Fruit fly (Drosophila melanogaster) whole organism, embryonic: ENCODE data around the gene east.
A peak's percentile ranks its signal among the peaks of the same experiment; 100 is the strongest.

ENCODE experiments used
- CG10274 ChIP-seq: fragments of 200-800 bp; sonication (Bioruptor generic); optimal IDR thresholded peaks from 3 replicates; lab custom pipeline; 2017; ENCODE audit warnings: missing biosample characterization, mild to moderate bottlenecking, missing genetic modification characterization
- CG10321 ChIP-seq: fragments of 200-800 bp; sonication (Bioruptor generic); IDR thresholded peaks from 2 replicates; pipeline ENCODE4 v1.3.6; 2022; ENCODE audit warnings: missing biosample characterization, missing genetic modification characterization
- CG10431 ChIP-seq: fragments of 200-800 bp; sonication (Bioruptor generic); optimal IDR thresholded peaks from 3 replicates; lab custom pipeline; 2018; ENCODE audit warnings: missing biosample characterization, mild to moderate bottlenecking, missing genetic modification characterization
- CG10462 ChIP-seq: fragments of 200-800 bp; sonication (Bioruptor generic); optimal IDR thresholded peaks from 2 replicates; lab custom pipeline; 2016; ENCODE audit warnings: missing biosample characterization, missing genetic modification characterization
- CG12219 ChIP-seq: fragments of 200-800 bp; sonication (Bioruptor generic); optimal IDR thresholded peaks from 3 replicates; lab custom pipeline; 2018; ENCODE audit warnings: missing biosample characterization, mild to moderate bottlenecking, missing genetic modification characterization
- CG12769 ChIP-seq: fragments of 200-800 bp; sonication (Bioruptor generic); optimal IDR thresholded peaks from 2 replicates; lab custom pipeline; 2019; ENCODE audit warnings: missing biosample characterization, mild to moderate bottlenecking, missing genetic modification characterization, moderate library complexity
- CG13424 ChIP-seq: fragments of 200-800 bp; sonication (Bioruptor generic); optimal IDR thresholded peaks from 2 replicates; lab custom pipeline; 2019; ENCODE audit warnings: missing biosample characterization, mild to moderate bottlenecking, missing genetic modification characterization, moderate library complexity
- CG14710 ChIP-seq: fragments of 200-800 bp; sonication (Bioruptor generic); optimal IDR thresholded peaks from 3 replicates; lab custom pipeline; 2019; ENCODE audit warnings: missing biosample characterization, mild to moderate bottlenecking, missing genetic modification characterization, moderate library complexity
- CG15696 ChIP-seq: fragments of 200-800 bp; sonication (Bioruptor generic); optimal IDR thresholded peaks from 2 replicates; lab custom pipeline; 2019; ENCODE audit warnings: missing biosample characterization, mild to moderate bottlenecking, missing genetic modification characterization, moderate library complexity
- CG16813 ChIP-seq: fragments of 200-800 bp; sonication (Bioruptor generic); IDR thresholded peaks from 3 replicates; pipeline ENCODE4 v1.3.6; 2022; ENCODE audit warnings: missing biosample characterization, missing genetic modification characterization; ENCODE audit not compliant: partially characterized antibody
- CG16863 ChIP-seq: fragments of 200-800 bp; sonication (Bioruptor generic); optimal IDR thresholded peaks from 3 replicates; lab custom pipeline; 2016; ENCODE audit warnings: missing biosample characterization, missing genetic modification characterization
- CG17186 ChIP-seq: fragments of 200-800 bp; sonication (Bioruptor generic); optimal IDR thresholded peaks from 3 replicates; lab custom pipeline; 2017; ENCODE audit warnings: missing biosample characterization, missing genetic modification reagents, missing genetic modification characterization
- CG17385 ChIP-seq: fragments of 200-800 bp; sonication (Bioruptor generic); optimal IDR thresholded peaks from 3 replicates; lab custom pipeline; 2018; ENCODE audit warnings: missing biosample characterization, mild to moderate bottlenecking, missing genetic modification characterization
- CG17829 ChIP-seq: fragments of 200-800 bp; optimal IDR thresholded peaks from 2 replicates; lab custom pipeline; 2019; ENCODE audit warnings: missing biosample characterization, mild to moderate bottlenecking, missing genetic modification characterization, moderate library complexity
- CG1792 ChIP-seq: fragments of 200-800 bp; sonication (Bioruptor generic); optimal IDR thresholded peaks from 2 replicates; lab custom pipeline; 2016; ENCODE audit warnings: missing biosample characterization, missing genetic modification characterization
- CG1832 ChIP-seq: fragments of 200-800 bp; sonication (Bioruptor generic); optimal IDR thresholded peaks from 2 replicates; lab custom pipeline; 2017; ENCODE audit warnings: missing biosample characterization, mild to moderate bottlenecking, missing genetic modification characterization, inconsistent platforms
- CG2116 ChIP-seq: fragments of 200-800 bp; sonication (Bioruptor generic); optimal IDR thresholded peaks from 3 replicates; lab custom pipeline; 2018; ENCODE audit warnings: missing biosample characterization, mild to moderate bottlenecking, missing genetic modification characterization
- CG33557 ChIP-seq: fragments of 200-800 bp; sonication (Bioruptor generic); optimal IDR thresholded peaks from 2 replicates; lab custom pipeline; 2019; ENCODE audit warnings: missing biosample characterization, mild to moderate bottlenecking, missing genetic modification characterization, moderate library complexity
- CG34376 ChIP-seq: fragments of 200-800 bp; sonication (Bioruptor generic); optimal IDR thresholded peaks from 2 replicates; lab custom pipeline; 2018; ENCODE audit warnings: missing biosample characterization, mild to moderate bottlenecking, missing genetic modification characterization
- CG4707 ChIP-seq: fragments of 200-800 bp; sonication (Bioruptor generic); optimal IDR thresholded peaks from 2 replicates; lab custom pipeline; 2018; ENCODE audit warnings: missing biosample characterization, mild to moderate bottlenecking, missing genetic modification characterization, moderate library complexity
- CG6765 ChIP-seq: fragments of 200-800 bp; sonication (Bioruptor generic); optimal IDR thresholded peaks from 3 replicates; lab custom pipeline; 2017; ENCODE audit warnings: missing biosample characterization, mild to moderate bottlenecking, missing genetic modification characterization
- CG8290 ChIP-seq, 3 experiments: fragments of 200-800 bp; sonication (Bioruptor generic); optimal IDR thresholded peaks; 2 replicates each; lab custom pipeline; 2016 to 2019; ENCODE audit warnings: missing biosample characterization in 3 of 3, missing genetic modification characterization in 3 of 3, mild to moderate bottlenecking in 2 of 3, moderate library complexity in 1 of 3
- Ets65A ChIP-seq: fragments of 200-800 bp; sonication (Bioruptor generic); peaks from one replicate; lab custom pipeline; 2016; ENCODE audit warnings: missing biosample characterization, missing genetic modification characterization
- Ets97D ChIP-seq: fragments of 200-800 bp; sonication (Bioruptor generic); optimal IDR thresholded peaks from 3 replicates; lab custom pipeline; 2016; ENCODE audit warnings: missing biosample characterization, missing genetic modification characterization
- HHEX ChIP-seq: fragments of 200-800 bp; sonication (Bioruptor generic); optimal IDR thresholded peaks from 3 replicates; lab custom pipeline; 2017; ENCODE audit warnings: missing biosample characterization, mild to moderate bottlenecking, missing genetic modification characterization, missing genetic modification reagents
- MTF-1 ChIP-seq: fragments of 200-800 bp; sonication (Bioruptor generic); optimal IDR thresholded peaks from 2 replicates; lab custom pipeline; 2018; ENCODE audit warnings: missing biosample characterization, mild to moderate bottlenecking, missing genetic modification characterization, borderline replicate concordance
- Med ChIP-seq: fragments of 200-800 bp; sonication (Bioruptor generic); peaks from one replicate; lab custom pipeline; 2016; ENCODE audit warnings: missing biosample characterization, missing genetic modification characterization, mild to moderate bottlenecking, inconsistent platforms, moderate library complexity
- PHDP ChIP-seq: fragments of 200-800 bp; sonication (Bioruptor generic); optimal IDR thresholded peaks from 3 replicates; lab custom pipeline; 2018; ENCODE audit warnings: missing biosample characterization, mild to moderate bottlenecking, missing genetic modification characterization, moderate library complexity
- Sry-β ChIP-seq: fragments of 200-800 bp; sonication (Bioruptor generic); optimal IDR thresholded peaks from 2 replicates; lab custom pipeline; 2018; ENCODE audit warnings: missing biosample characterization, mild to moderate bottlenecking, missing genetic modification characterization, moderate library complexity
- Ssrp ChIP-seq: fragments of 200-800 bp; sonication (Bioruptor generic); optimal IDR thresholded peaks from 2 replicates; lab custom pipeline; 2018; ENCODE audit warnings: missing biosample characterization, mild to moderate bottlenecking, missing genetic modification characterization, moderate library complexity
- ci ChIP-seq: fragments of 200-800 bp; sonication (Bioruptor generic); IDR thresholded peaks from 3 replicates; pipeline ENCODE4 v1.3.6; 2022; ENCODE audit warnings: missing biosample characterization, missing genetic modification characterization
- dan ChIP-seq: fragments of 200-800 bp; sonication (Bioruptor generic); IDR thresholded peaks from 2 replicates; pipeline ENCODE4 v1.3.6; 2022; ENCODE audit warnings: missing biosample characterization, missing genetic modification characterization
- emc ChIP-seq: fragments of 200-800 bp; sonication (Bioruptor generic); optimal IDR thresholded peaks from 2 replicates; lab custom pipeline; 2016; ENCODE audit warnings: missing biosample characterization, missing genetic modification characterization
- eyg ChIP-seq: fragments of 200-800 bp; sonication (Bioruptor generic); optimal IDR thresholded peaks from 3 replicates; lab custom pipeline; 2016; ENCODE audit warnings: missing biosample characterization, missing genetic modification characterization
- fru ChIP-seq: fragments of >200 bp; optimal IDR thresholded peaks from 2 replicates; lab custom pipeline; 2017
- gce ChIP-seq: fragments of 200-800 bp; sonication (Bioruptor generic); IDR thresholded peaks from 3 replicates; pipeline ENCODE4 v1.3.6; 2022; ENCODE audit warnings: missing biosample characterization, missing genetic modification characterization
- hkb ChIP-seq, 2 experiments: fragments of 200-800 bp in 1 of 2; fragments of >200 bp in 1 of 2; sonication (Bioruptor generic) in 1 of 2; IDR thresholded peaks in 1 of 2; optimal IDR thresholded peaks in 1 of 2; 2 replicates each; pipeline versions ENCODE4 v1.3.6 to Lab custom; 2017 to 2022; ENCODE audit warnings: missing biosample characterization in 1 of 2, missing genetic modification characterization in 1 of 2
- rib ChIP-seq: fragments of 200-800 bp; sonication (Bioruptor generic); IDR thresholded peaks from 2 replicates; pipeline ENCODE4 v1.3.6; 2022; ENCODE audit warnings: missing biosample characterization, missing genetic modification characterization
- sens ChIP-seq: fragments of 200-800 bp; sonication (Bioruptor generic); peaks from one replicate; lab custom pipeline; 2016; ENCODE audit warnings: missing biosample characterization, missing genetic modification characterization
- sim ChIP-seq: fragments of 200-800 bp; sonication (Bioruptor generic); IDR thresholded peaks from 2 replicates; pipeline ENCODE4 v1.3.6; 2022; ENCODE audit warnings: missing biosample characterization, missing genetic modification characterization
- tup ChIP-seq: fragments of 200-800 bp; sonication (Bioruptor generic); optimal IDR thresholded peaks from 2 replicates; lab custom pipeline; 2016; ENCODE audit warnings: missing biosample characterization, mild to moderate bottlenecking, missing genetic modification characterization, moderate library complexity
- wor ChIP-seq: fragments of 200-800 bp; sonication (Bioruptor generic); IDR thresholded peaks from 2 replicates; pipeline ENCODE4 v1.3.6; 2022; ENCODE audit warnings: missing biosample characterization, missing genetic modification characterization

The east gene

dm6 chrX:2024819-2025218, 14.2 kb downstream of the east start:
- peak; percentile 30 for TF ChIP-seq CG1832
- TF ChIP-seq CG15696 (tag; lab: Kevin White, UChicago): no peak
- peak; percentile 12 for TF ChIP-seq CG14710
- peak; percentile 10 for TF ChIP-seq CG6765 (GFP tag; lab: Kevin White, UChicago)
- peak; percentile 25 for TF ChIP-seq CG12219
- peak; percentile 11 for TF ChIP-seq CG2116 (GFP tag; lab: Kevin White, UChicago)
- peak; percentile 48 for TF ChIP-seq CG17385 (GFP tag; lab: Kevin White, UChicago)
- no peak for TF ChIP-seq sim (GFP tag; lab: Robert Waterston, UW)
- TF ChIP-seq CG1792 (GFP tag; lab: Kevin White, UChicago): no peak
- TF ChIP-seq CG10431 (GFP tag; lab: Kevin White, UChicago): peak; percentile 39
- peak; percentile 91 for TF ChIP-seq Ets97D (GFP tag; lab: Kevin White, UChicago)
- TF ChIP-seq gce (GFP tag; lab: Robert Waterston, UW): 0 out of 3 replicates have a peak, but pooled peaks have one; percentile 35
- peak; percentile 51 for TF ChIP-seq Med (GFP tag; lab: Kevin White, UChicago)
- TF ChIP-seq ci: peak; percentile 50; the same call in 2 of the 3 replicates
- TF ChIP-seq CG34376: peak; percentile 32
- TF ChIP-seq CG4707 (GFP tag; lab: Kevin White, UChicago): peak; percentile 25
- TF ChIP-seq CG33557 (GFP tag; lab: Kevin White, UChicago): peak; percentile 33
- TF ChIP-seq MTF-1 (GFP tag; lab: Kevin White, UChicago): peak; percentile 53
- no peak for TF ChIP-seq emc (GFP tag; lab: Kevin White, UChicago)
- TF ChIP-seq CG16863: no peak
- no peak for TF ChIP-seq CG16813
- TF ChIP-seq HHEX (GFP tag; lab: Kevin White, UChicago): peak; percentile 26
- TF ChIP-seq CG17829 (tag; lab: Kevin White, UChicago): no peak
- TF ChIP-seq CG10462: no peak
- no peak for TF ChIP-seq CG10274 (GFP tag; lab: Kevin White, UChicago)

dm6 chrX:2031308-2031707, 20.6 kb downstream of the east start:
- TF ChIP-seq fru (lab: Kevin White, UChicago): no peak
- TF ChIP-seq wor: no peak
- TF ChIP-seq dan (GFP tag; lab: Robert Waterston, UW): no peak
- TF ChIP-seq CG17186: no peak
- TF ChIP-seq hkb (optimal IDR thresholded peaks at IDR 0.05; lab: Kevin White, UChicago): no peak
- no peak for TF ChIP-seq hkb (GFP tag; IDR thresholded peaks at IDR 0.05; lab: Robert Waterston, UW)
- TF ChIP-seq tup (GFP tag; lab: Kevin White, UChicago): no peak
- TF ChIP-seq PHDP: no peak
- no peak for TF ChIP-seq CG10321 (GFP tag; lab: Robert Waterston, UW)
- no peak for TF ChIP-seq CG13424 (tag; lab: Kevin White, UChicago)
- TF ChIP-seq CG12769 (tag; lab: Kevin White, UChicago): no peak
- no peak for TF ChIP-seq rib (GFP tag; lab: Robert Waterston, UW)

dm6 chrX:2032160-2032801, 21.6 kb downstream of the east start:
- TF ChIP-seq CG8290 (GFP tag; optimal IDR thresholded peaks at IDR 0.05; lab: Kevin White, UChicago) (peak; percentile 32), CG8290 (tag; optimal IDR thresholded peaks at IDR 0.05; lab: Kevin White, UChicago) (no peak), Sry-β (peak; percentile 80), Ssrp (tag; lab: Kevin White, UChicago) (peak; percentile 14), eyg (no peak), sens (GFP tag; lab: Kevin White, UChicago) (peak; percentile 59), Ets65A (no peak)
